Worm (Caenorhabditis elegans) whole organism, mixed stage, embryonic: ENCODE measurements around the gene T24B8.3.

Source experiments
- M03D4.4 ChIP-seq: sonication (generic microtip); optimal IDR thresholded peaks from 2 replicates; lab custom pipeline; 2017; ENCODE audit warnings: mild to moderate bottlenecking, missing genetic modification characterization, missing compliant biosample characterization
- bed-3 ChIP-seq: fragments of 200-800 bp; sonication (Bioruptor generic); optimal IDR thresholded peaks from 3 replicates; lab custom pipeline; 2018; ENCODE audit warnings: mild to moderate bottlenecking, missing genetic modification characterization, moderate library complexity, missing compliant biosample characterization
- blmp-1 ChIP-seq: fragments of 150-350 bp; optimal IDR thresholded peaks from 2 replicates; lab custom pipeline; 2014; ENCODE audit warnings: missing biosample characterization, missing genetic modification characterization
- ceh-39 ChIP-seq: fragments of 150-350 bp; optimal IDR thresholded peaks from 2 replicates; lab custom pipeline; 2014; ENCODE audit warnings: missing biosample characterization, missing genetic modification characterization
- ceh-43 ChIP-seq: fragments of 200-800 bp; sonication (Bioruptor generic); optimal IDR thresholded peaks from 2 replicates; lab custom pipeline; 2018; ENCODE audit warnings: mild to moderate bottlenecking, missing genetic modification characterization, moderate library complexity, missing compliant biosample characterization
- ceh-83 ChIP-seq: fragments of 200-800 bp; sonication (Bioruptor generic); optimal IDR thresholded peaks from 2 replicates; lab custom pipeline; 2018; ENCODE audit warnings: mild to moderate bottlenecking, missing genetic modification characterization, missing compliant biosample characterization
- ces-1 ChIP-seq: fragments of 150-350 bp; optimal IDR thresholded peaks from 2 replicates; lab custom pipeline; 2014; ENCODE audit warnings: missing biosample characterization, missing genetic modification reagents, missing genetic modification characterization
- cnd-1 ChIP-seq: fragments of 200-800 bp; sonication (Bioruptor generic); optimal IDR thresholded peaks from 2 replicates; lab custom pipeline; 2018; ENCODE audit warnings: mild to moderate bottlenecking, missing genetic modification characterization, missing compliant biosample characterization
- drap-1 ChIP-seq: fragments of 200-800 bp; sonication (Bioruptor generic); optimal IDR thresholded peaks from 3 replicates; lab custom pipeline; 2018; ENCODE audit warnings: mild to moderate bottlenecking, missing genetic modification characterization, missing compliant biosample characterization
- elt-1 ChIP-seq: sonication (generic microtip); optimal IDR thresholded peaks from 2 replicates; lab custom pipeline; 2017; ENCODE audit warnings: missing genetic modification characterization, mild to moderate bottlenecking, missing compliant biosample characterization, antibody characterized with exemption, moderate library complexity, borderline replicate concordance; ENCODE audit not compliant: insufficient read depth
- elt-3 ChIP-seq: fragments of 150-350 bp; optimal IDR thresholded peaks from 2 replicates; lab custom pipeline; 2014; ENCODE audit warnings: missing biosample characterization, missing genetic modification characterization
- flh-1 ChIP-seq: fragments of 200-800 bp; sonication (Bioruptor generic); optimal IDR thresholded peaks from 2 replicates; lab custom pipeline; 2018; ENCODE audit warnings: mild to moderate bottlenecking, missing genetic modification characterization, moderate library complexity, missing compliant biosample characterization
- ham-2 ChIP-seq: fragments of 200-800 bp; sonication (Bioruptor generic); optimal IDR thresholded peaks from 2 replicates; lab custom pipeline; 2018; ENCODE audit warnings: mild to moderate bottlenecking, missing genetic modification characterization, missing compliant biosample characterization
- hlh-1 ChIP-seq: fragments of 150-350 bp; optimal IDR thresholded peaks from 2 replicates; lab custom pipeline; 2014; ENCODE audit warnings: missing biosample characterization, missing genetic modification reagents, missing genetic modification characterization
- lin-13 ChIP-seq: fragments of 150-350 bp; optimal IDR thresholded peaks from 2 replicates; lab custom pipeline; 2014; ENCODE audit warnings: missing biosample characterization, missing genetic modification characterization
- lin-32 ChIP-seq: fragments of 200-800 bp; sonication (Bioruptor generic); optimal IDR thresholded peaks from 2 replicates; lab custom pipeline; 2018; ENCODE audit warnings: mild to moderate bottlenecking, missing genetic modification characterization, missing compliant biosample characterization
- lsy-2 ChIP-seq: fragments of 150-350 bp; optimal IDR thresholded peaks from 2 replicates; lab custom pipeline; 2014; ENCODE audit warnings: missing biosample characterization, missing genetic modification characterization
- mab-5 ChIP-seq: fragments of 150-350 bp; optimal IDR thresholded peaks from 2 replicates; lab custom pipeline; 2014; ENCODE audit warnings: missing biosample characterization, missing genetic modification characterization
- mep-1 ChIP-seq: fragments of 150-350 bp; optimal IDR thresholded peaks from 2 replicates; lab custom pipeline; 2017; ENCODE audit warnings: missing biosample characterization, missing genetic modification reagents, missing genetic modification characterization, inconsistent platforms
- mls-2 ChIP-seq: sonication (generic microtip); optimal IDR thresholded peaks from 2 replicates; lab custom pipeline; 2016; ENCODE audit warnings: mild to moderate bottlenecking, missing genetic modification characterization, moderate library complexity, missing compliant biosample characterization
- nhr-12 ChIP-seq: fragments of 150-350 bp; optimal IDR thresholded peaks from 2 replicates; lab custom pipeline; 2014; ENCODE audit warnings: missing biosample characterization, missing genetic modification characterization
- nhr-2 ChIP-seq: fragments of 150-350 bp; optimal IDR thresholded peaks from 2 replicates; lab custom pipeline; 2014; ENCODE audit warnings: missing biosample characterization, missing genetic modification characterization
- nhr-237 ChIP-seq: fragments of 150-350 bp; optimal IDR thresholded peaks from 2 replicates; lab custom pipeline; 2014; ENCODE audit warnings: missing biosample characterization, missing genetic modification characterization
- nhr-28 ChIP-seq: fragments of 150-350 bp; optimal IDR thresholded peaks from 2 replicates; lab custom pipeline; 2014; ENCODE audit warnings: missing biosample characterization, missing genetic modification characterization
- nhr-76 ChIP-seq: sonication (generic microtip); optimal IDR thresholded peaks from 2 replicates; lab custom pipeline; 2017; ENCODE audit warnings: missing biosample characterization, missing genetic modification characterization
- pha-4 ChIP-seq: fragments of 150-350 bp; optimal IDR thresholded peaks from 2 replicates; lab custom pipeline; 2018; ENCODE audit warnings: missing biosample characterization, missing genetic modification reagents, missing genetic modification characterization
- sem-2 ChIP-seq: fragments of 200-800 bp; sonication (Bioruptor generic); optimal IDR thresholded peaks from 2 replicates; lab custom pipeline; 2018; ENCODE audit warnings: mild to moderate bottlenecking, missing genetic modification characterization, missing compliant biosample characterization
- snpc-4 ChIP-seq: fragments of 150-350 bp; optimal IDR thresholded peaks from 2 replicates; lab custom pipeline; 2014; ENCODE audit warnings: missing biosample characterization, missing genetic modification characterization
- sptf-1 ChIP-seq: sonication (generic microtip); optimal IDR thresholded peaks from 2 replicates; lab custom pipeline; 2017; ENCODE audit warnings: mild to moderate bottlenecking, missing genetic modification characterization, moderate library complexity, missing compliant biosample characterization
- tbx-8 ChIP-seq: fragments of 200-800 bp; sonication (Bioruptor generic); optimal IDR thresholded peaks from 2 replicates; lab custom pipeline; 2018; ENCODE audit warnings: mild to moderate bottlenecking, missing genetic modification characterization, moderate library complexity, missing compliant biosample characterization
- unc-120 ChIP-seq: sonication (generic microtip); optimal IDR thresholded peaks from 2 replicates; lab custom pipeline; 2017; ENCODE audit warnings: missing genetic modification characterization, missing compliant biosample characterization; ENCODE audit not compliant: poor library complexity, severe bottlenecking
- unc-39 ChIP-seq: fragments of 150-350 bp; optimal IDR thresholded peaks from 2 replicates; lab custom pipeline; 2014; ENCODE audit warnings: missing biosample characterization, missing genetic modification characterization
- unc-62 ChIP-seq: fragments of 150-350 bp; optimal IDR thresholded peaks from 2 replicates; lab custom pipeline; 2014; ENCODE audit warnings: missing biosample characterization, missing genetic modification reagents, missing genetic modification characterization
- zip-8 ChIP-seq: fragments of 150-350 bp; optimal IDR thresholded peaks from 2 replicates; lab custom pipeline; 2014; ENCODE audit warnings: missing biosample characterization, missing genetic modification characterization
- ztf-11 ChIP-seq: fragments of 150-350 bp; optimal IDR thresholded peaks from 2 replicates; lab custom pipeline; 2014; ENCODE audit warnings: missing biosample characterization, missing genetic modification characterization

Gene T24B8.3

ce11 chrII:9056215-9056819 is 4.6 kb downstream of the T24B8.3 start:
- no peak for TF ChIP-seq ces-1 (GFP tag; lab: Kevin White, UChicago)
- no peak for TF ChIP-seq ceh-83 (GFP tag; lab: Kevin White, UChicago)
- TF ChIP-seq pha-4, result no peak
- no peak for TF ChIP-seq blmp-1
- no peak for TF ChIP-seq unc-120

ce11 chrII:9054604-9055003 is 6.3 kb downstream of the T24B8.3 start, which contains the start of gene chmp-7:
TSS of gene chmp-7 (plus strand) at chrII:9054972.
- TF ChIP-seq snpc-4, result no peak
- no peak for TF ChIP-seq unc-62 (GFP tag; lab: Kevin White, UChicago)
- no peak for TF ChIP-seq nhr-2 (tag; lab: Kevin White, UChicago)
- TF ChIP-seq ham-2 (GFP tag; lab: Kevin White, UChicago), result peak; percentile 34
- TF ChIP-seq sem-2 (GFP tag; lab: Kevin White, UChicago), result no peak
- no peak for TF ChIP-seq nhr-237
- TF ChIP-seq mls-2, result peak; percentile 36
- TF ChIP-seq sptf-1, result peak; percentile 66
- TF ChIP-seq cnd-1 (tag; lab: Kevin White, UChicago), result no peak
- peak; percentile 94 for TF ChIP-seq ces-1 (GFP tag; lab: Kevin White, UChicago)
- TF ChIP-seq elt-3 (tag; lab: Kevin White, UChicago), result no peak
- TF ChIP-seq flh-1 (GFP tag; lab: Kevin White, UChicago), result no peak
- no peak for TF ChIP-seq unc-120
- no peak for TF ChIP-seq ceh-83 (GFP tag; lab: Kevin White, UChicago)
- no peak for TF ChIP-seq ceh-43
- TF ChIP-seq mep-1 (tag; lab: Kevin White, UChicago), result peak; percentile 94
- TF ChIP-seq blmp-1, result no peak
- peak; percentile 65 for TF ChIP-seq drap-1 (GFP tag; lab: Kevin White, UChicago)
- peak; percentile 85 for TF ChIP-seq lin-13 (tag; lab: Kevin White, UChicago)
- TF ChIP-seq hlh-1 (tag; lab: Kevin White, UChicago), result peak; percentile 69
- TF ChIP-seq mab-5 (tag; lab: Kevin White, UChicago), result no peak
- peak; percentile 67 for TF ChIP-seq ceh-39 (tag; lab: Kevin White, UChicago)
- TF ChIP-seq lin-32 (GFP tag; lab: Kevin White, UChicago), result no peak
- TF ChIP-seq zip-8, result no peak
- TF ChIP-seq ztf-11 (tag; lab: Kevin White, UChicago), result no peak
- TF ChIP-seq nhr-28 (tag; lab: Kevin White, UChicago), result no peak
- no peak for TF ChIP-seq nhr-12 (tag; lab: Kevin White, UChicago)
- TF ChIP-seq nhr-76 (tag; lab: Kevin White, UChicago), result no peak
- peak; percentile 7 for TF ChIP-seq tbx-8 (GFP tag; lab: Kevin White, UChicago)
- TF ChIP-seq elt-1 (tag; lab: Kevin White, UChicago), result no peak
- TF ChIP-seq pha-4, result peak; percentile 47
- peak; percentile 53 for TF ChIP-seq M03D4.4 (tag; lab: Kevin White, UChicago)
- no peak for TF ChIP-seq lsy-2 (tag; lab: Kevin White, UChicago)
- TF ChIP-seq unc-39 (tag; lab: Kevin White, UChicago), result no peak
- no peak for TF ChIP-seq bed-3 (GFP tag; lab: Kevin White, UChicago)

- TF ChIP-seq snpc-4 (no peak), mls-2 (no peak), tbx-8 (GFP tag; lab: Kevin White, UChicago) (no peak), hlh-1 (tag; lab: Kevin White, UChicago) (no peak), unc-62 (GFP tag; lab: Kevin White, UChicago) (no peak), elt-1 (tag; lab: Kevin White, UChicago) (no peak), bed-3 (GFP tag; lab: Kevin White, UChicago) (no peak), zip-8 (no peak), cnd-1 (tag; lab: Kevin White, UChicago) (no peak), elt-3 (tag; lab: Kevin White, UChicago) (no peak), lin-32 (GFP tag; lab: Kevin White, UChicago) (no peak), ztf-11 (tag; lab: Kevin White, UChicago) (no peak), sptf-1 (no peak), mep-1 (tag; lab: Kevin White, UChicago) (no peak), nhr-237 (no peak)
- TF ChIP-seq, all 35 proteins: peak for 0
Observed at ce11 chrII:9053564-9053963, 7.4 kb downstream of the T24B8.3 start, which contains the start of gene T24B8.7. TSS of gene T24B8.7 (minus strand) at chrII:9053664.
